Fruit fly (Drosophila melanogaster): ENCODE data around the gene Arp3.

- TF ChIP-seq usp (GFP tag; optimal IDR thresholded peaks at IDR 0.05) (no peak), psq (optimal IDR thresholded peaks at IDR 0.05) (no peak), EcR (GFP tag; optimal IDR thresholded peaks at IDR 0.05) (no peak)
Measured at dm6 chr3L:8108201-8108600, 7.5 kb downstream of the Arp3 start.
